Fruit fly (Drosophila melanogaster) whole organism, prepupa: Measurements from ENCODE around the gene Rai1.
A peak's percentile ranks its signal among the peaks of the same experiment; 100 is the strongest.

Source experiments
- CG10631 ChIP-seq: fragments of 200-800 bp; sonication (Bioruptor generic); optimal IDR thresholded peaks from 2 replicates; lab custom pipeline; 2016; ENCODE audit warnings: missing biosample characterization, missing genetic modification characterization
- CG11294 ChIP-seq: fragments of 200-800 bp; sonication (Bioruptor generic); IDR thresholded peaks from 2 replicates; pipeline ENCODE4 v1.3.6; 2022; ENCODE audit warnings: missing biosample characterization, missing genetic modification characterization
- CG11762 ChIP-seq: fragments of 200-800 bp; sonication (Bioruptor generic); optimal IDR thresholded peaks from 3 replicates; lab custom pipeline; 2016; ENCODE audit warnings: missing biosample characterization, missing genetic modification characterization; ENCODE audit not compliant: insufficient read depth
- CG11902 ChIP-seq: fragments of 200-800 bp; sonication (Bioruptor generic); optimal IDR thresholded peaks from 3 replicates; lab custom pipeline; 2016; ENCODE audit warnings: missing biosample characterization, missing genetic modification characterization
- CG15336 ChIP-seq: fragments of 200-800 bp; sonication (Bioruptor generic); IDR thresholded peaks from 2 replicates; pipeline ENCODE4 v1.3.6; 2022; ENCODE audit warnings: missing biosample characterization, missing genetic modification characterization
- CG1621 ChIP-seq: fragments of 200-800 bp; sonication (Bioruptor generic); optimal IDR thresholded peaks from 3 replicates; lab custom pipeline; 2018; ENCODE audit warnings: missing biosample characterization, mild to moderate bottlenecking, missing genetic modification characterization
- CG3032 ChIP-seq: fragments of 200-800 bp; optimal IDR thresholded peaks from 2 replicates; lab custom pipeline; 2019; ENCODE audit warnings: missing biosample characterization, mild to moderate bottlenecking, missing genetic modification characterization, moderate library complexity
- CG31627 ChIP-seq: fragments of 200-800 bp; sonication (Bioruptor generic); optimal IDR thresholded peaks from 3 replicates; lab custom pipeline; 2016; ENCODE audit warnings: missing biosample characterization, missing genetic modification characterization
- CG32006 ChIP-seq: fragments of 200-800 bp; sonication (Bioruptor generic); optimal IDR thresholded peaks from 3 replicates; lab custom pipeline; 2017; ENCODE audit warnings: missing biosample characterization, mild to moderate bottlenecking, missing genetic modification characterization
- CG34406 ChIP-seq: fragments of 200-800 bp; sonication (Bioruptor generic); optimal IDR thresholded peaks from 3 replicates; lab custom pipeline; 2016; ENCODE audit warnings: missing biosample characterization, missing genetic modification characterization
- CG3919 ChIP-seq: fragments of 200-800 bp; sonication (Bioruptor generic); optimal IDR thresholded peaks from 3 replicates; lab custom pipeline; 2016; ENCODE audit warnings: missing biosample characterization, missing genetic modification characterization
- CG4318 ChIP-seq: fragments of 200-800 bp; sonication (Bioruptor generic); optimal IDR thresholded peaks from 3 replicates; lab custom pipeline; 2017; ENCODE audit warnings: missing biosample characterization, mild to moderate bottlenecking, missing genetic modification characterization
- CG6276 ChIP-seq: fragments of 200-800 bp; sonication (Bioruptor generic); optimal IDR thresholded peaks from 2 replicates; lab custom pipeline; 2017; ENCODE audit warnings: missing biosample characterization, mild to moderate bottlenecking, missing genetic modification characterization
- CG6808 ChIP-seq: fragments of 200-800 bp; sonication (Bioruptor generic); optimal IDR thresholded peaks from 3 replicates; lab custom pipeline; 2017; ENCODE audit warnings: missing biosample characterization, missing genetic modification characterization, mild to moderate bottlenecking, moderate library complexity, missing genetic modification reagents
- CG7368 ChIP-seq: fragments of 200-800 bp; sonication (Bioruptor generic); optimal IDR thresholded peaks from 3 replicates; lab custom pipeline; 2016; ENCODE audit warnings: missing biosample characterization, missing genetic modification characterization
- CG8119 ChIP-seq: fragments of 200-800 bp; sonication (Bioruptor generic); IDR thresholded peaks from 3 replicates; pipeline ENCODE4 v1.3.6; 2022; ENCODE audit warnings: missing biosample characterization, missing genetic modification characterization
- CG8319 ChIP-seq: fragments of 200-800 bp; sonication (Bioruptor generic); optimal IDR thresholded peaks from 3 replicates; lab custom pipeline; 2016; ENCODE audit warnings: missing biosample characterization, missing genetic modification characterization
- CG8632 ChIP-seq: fragments of 200-800 bp; sonication (Bioruptor generic); optimal IDR thresholded peaks from 3 replicates; lab custom pipeline; 2016; ENCODE audit warnings: missing biosample characterization, missing genetic modification characterization
- CG9139 ChIP-seq: fragments of 200-800 bp; sonication (Bioruptor generic); optimal IDR thresholded peaks from 3 replicates; lab custom pipeline; 2017; ENCODE audit warnings: missing biosample characterization, mild to moderate bottlenecking, missing genetic modification characterization
- Eip75B ChIP-seq: fragments of 200-800 bp; sonication (Bioruptor generic); optimal IDR thresholded peaks from 3 replicates; lab custom pipeline; 2016; ENCODE audit warnings: missing biosample characterization, missing genetic modification characterization
- Eip78C ChIP-seq: fragments of 200-800 bp; sonication (Bioruptor generic); peaks from one replicate; lab custom pipeline; 2016; ENCODE audit warnings: missing biosample characterization, missing genetic modification characterization
- Ets21C ChIP-seq: fragments of 200-800 bp; sonication (Bioruptor generic); optimal IDR thresholded peaks from 3 replicates; lab custom pipeline; 2016; ENCODE audit warnings: missing biosample characterization, missing genetic modification characterization
- Ets96B ChIP-seq: fragments of 200-800 bp; optimal IDR thresholded peaks from 2 replicates; lab custom pipeline; 2019; ENCODE audit warnings: missing biosample characterization, mild to moderate bottlenecking, missing genetic modification characterization, moderate library complexity
- Gug ChIP-seq: fragments of 200-800 bp; sonication (Bioruptor generic); IDR thresholded peaks from 2 replicates; pipeline ENCODE4 v1.3.6; 2022; ENCODE audit warnings: missing biosample characterization, missing genetic modification characterization
- Hr38 ChIP-seq: sonication (Bioruptor generic); optimal IDR thresholded peaks from 2 replicates; lab custom pipeline; 2016; ENCODE audit warnings: missing biosample characterization, missing genetic modification characterization
- Hr39 ChIP-seq: fragments of 200-800 bp; sonication (Bioruptor generic); optimal IDR thresholded peaks from 2 replicates; lab custom pipeline; 2016; ENCODE audit warnings: missing biosample characterization, missing genetic modification characterization
- Hr4 ChIP-seq: fragments of 200-800 bp; sonication (Bioruptor generic); optimal IDR thresholded peaks from 3 replicates; lab custom pipeline; 2016; ENCODE audit warnings: missing biosample characterization, missing genetic modification characterization
- Met ChIP-seq: fragments of 200-800 bp; sonication (Bioruptor generic); optimal IDR thresholded peaks from 3 replicates; lab custom pipeline; 2016; ENCODE audit warnings: missing biosample characterization, missing genetic modification characterization
- OdsH ChIP-seq: fragments of 200-800 bp; sonication (Bioruptor generic); optimal IDR thresholded peaks from 3 replicates; lab custom pipeline; 2016; ENCODE audit warnings: missing biosample characterization, missing genetic modification characterization
- Smox ChIP-seq: fragments of 200-800 bp; sonication (Bioruptor generic); optimal IDR thresholded peaks from 3 replicates; lab custom pipeline; 2016; ENCODE audit warnings: missing biosample characterization, missing genetic modification characterization
- Sox14 ChIP-seq: fragments of 200-800 bp; sonication (Bioruptor generic); optimal IDR thresholded peaks from 3 replicates; lab custom pipeline; 2016; ENCODE audit warnings: missing biosample characterization, missing genetic modification characterization
- Sox15 ChIP-seq: fragments of 200-800 bp; sonication (Bioruptor generic); optimal IDR thresholded peaks from 3 replicates; lab custom pipeline; 2016; ENCODE audit warnings: missing biosample characterization, missing genetic modification characterization
- achi ChIP-seq: fragments of 200-800 bp; sonication (Bioruptor generic); optimal IDR thresholded peaks from 3 replicates; lab custom pipeline; 2016; ENCODE audit warnings: missing biosample characterization, missing genetic modification characterization
- acj6 ChIP-seq: fragments of 200-800 bp; sonication (Bioruptor generic); optimal IDR thresholded peaks from 3 replicates; lab custom pipeline; 2016; ENCODE audit warnings: missing biosample characterization, missing genetic modification characterization
- cyc ChIP-seq: fragments of 200-800 bp; sonication (Bioruptor generic); optimal IDR thresholded peaks from 3 replicates; lab custom pipeline; 2016; ENCODE audit warnings: missing biosample characterization, missing genetic modification characterization
- dac ChIP-seq: fragments of 200-800 bp; sonication (Bioruptor generic); optimal IDR thresholded peaks from 2 replicates; lab custom pipeline; 2017; ENCODE audit warnings: missing biosample characterization, mild to moderate bottlenecking, missing genetic modification characterization
- dsx ChIP-seq: fragments of 200-800 bp; optimal IDR thresholded peaks from 3 replicates; lab custom pipeline; 2019; ENCODE audit warnings: missing biosample characterization, mild to moderate bottlenecking, missing genetic modification characterization, moderate library complexity; ENCODE audit not compliant: poor library complexity, severe bottlenecking
- eg ChIP-seq: fragments of 200-800 bp; sonication (Bioruptor generic); IDR thresholded peaks from 3 replicates; pipeline ENCODE4 v1.3.6; 2022; ENCODE audit warnings: missing biosample characterization, missing genetic modification characterization
- esn ChIP-seq: fragments of 200-800 bp; sonication (Bioruptor generic); optimal IDR thresholded peaks from 2 replicates; lab custom pipeline; 2016; ENCODE audit warnings: missing biosample characterization, mild to moderate bottlenecking, missing genetic modification characterization, moderate library complexity
- fd85E ChIP-seq: fragments of 200-800 bp; sonication (Bioruptor generic); optimal IDR thresholded peaks from 3 replicates; lab custom pipeline; 2016; ENCODE audit warnings: missing biosample characterization, missing genetic modification characterization
- fkh ChIP-seq: fragments of 200-800 bp; sonication (Bioruptor generic); optimal IDR thresholded peaks from 3 replicates; lab custom pipeline; 2017; ENCODE audit warnings: missing biosample characterization, mild to moderate bottlenecking, missing genetic modification characterization, moderate library complexity
- lz ChIP-seq: fragments of 200-800 bp; sonication (Bioruptor generic); optimal IDR thresholded peaks from 3 replicates; lab custom pipeline; 2016; ENCODE audit warnings: missing biosample characterization, missing genetic modification characterization
- pdm3 ChIP-seq: fragments of 200-800 bp; sonication (Bioruptor generic); optimal IDR thresholded peaks from 3 replicates; lab custom pipeline; 2016; ENCODE audit warnings: missing biosample characterization, missing genetic modification characterization
- salr ChIP-seq, 2 experiments: fragments of 200-800 bp; sonication (Bioruptor generic); optimal IDR thresholded peaks; 3 replicates each; lab custom pipeline; 2016 to 2018; ENCODE audit warnings: missing biosample characterization in 2 of 2, missing genetic modification characterization in 2 of 2, mild to moderate bottlenecking in 1 of 2
- spab ChIP-seq: fragments of 200-800 bp; sonication (Bioruptor generic); optimal IDR thresholded peaks from 2 replicates; lab custom pipeline; 2017; ENCODE audit warnings: missing biosample characterization, mild to moderate bottlenecking, missing genetic modification characterization, missing genetic modification reagents
- ss ChIP-seq, 2 experiments: fragments of 200-800 bp; sonication (Bioruptor generic); optimal IDR thresholded peaks; 2 replicates in 1 of 2; 3 replicates in 1 of 2; lab custom pipeline; 2017 to 2018; ENCODE audit warnings: mild to moderate bottlenecking in 2 of 2, missing biosample characterization in 2 of 2, missing genetic modification characterization in 2 of 2, moderate library complexity in 1 of 2
- topi ChIP-seq: fragments of 200-800 bp; sonication (Bioruptor generic); optimal IDR thresholded peaks from 3 replicates; lab custom pipeline; 2016; ENCODE audit warnings: missing biosample characterization, missing genetic modification characterization
- vri ChIP-seq: fragments of 200-800 bp; sonication (Bioruptor generic); optimal IDR thresholded peaks from 3 replicates; lab custom pipeline; 2016; ENCODE audit warnings: missing biosample characterization, mild to moderate bottlenecking, missing genetic modification characterization

Gene Rai1

dm6 chrX:16765809-16766208 is 37.3 kb downstream of the Rai1 start (continued):
- TF ChIP-seq spab (GFP tag; lab: Kevin White, UChicago) (no peak), Smox (GFP tag; lab: Kevin White, UChicago) (peak; percentile 7), CG11902 (no peak), esn (GFP tag; lab: Kevin White, UChicago) (no peak), OdsH (GFP tag; lab: Kevin White, UChicago) (peak; percentile 54), CG11762 (GFP tag; lab: Kevin White, UChicago) (no peak), salr (GFP tag; optimal IDR thresholded peaks at IDR 0.05; lab: Kevin White, UChicago) (no peak), dsx (GFP tag; lab: Kevin White, UChicago) (peak; percentile 4), Ets21C (GFP tag; lab: Kevin White, UChicago) (no peak), CG31627 (GFP tag; lab: Kevin White, UChicago) (no peak), cyc (GFP tag; lab: Kevin White, UChicago) (no peak), CG3032 (tag; lab: Kevin White, UChicago) (peak; percentile 37), CG9139 (GFP tag; lab: Kevin White, UChicago) (no peak), Hr39 (GFP tag; lab: Kevin White, UChicago) (no peak), CG6276 (GFP tag; lab: Kevin White, UChicago) (no peak), ss (GFP tag; optimal IDR thresholded peaks at IDR 0.05; lab: Kevin White, UChicago) (peak in 1 of 2 experiments; percentile 24), CG15336 (GFP tag; lab: Robert Waterston, UW) (peak; percentile 65; the same call in 1 of the 2 replicates), Eip78C (peak; percentile 84), CG11294 (GFP tag; lab: Robert Waterston, UW) (no peak), CG34406 (GFP tag; lab: Kevin White, UChicago) (no peak), Gug (GFP tag; lab: Robert Waterston, UW) (no peak), dac (GFP tag; lab: Kevin White, UChicago) (no peak)
- TF ChIP-seq, all 60 proteins: peak for 26

- TF ChIP-seq ss (GFP tag; optimal IDR thresholded peaks at IDR 0.05; lab: Kevin White, UChicago) (peak; percentile 59 to 70), CG3032 (tag; lab: Kevin White, UChicago) (peak; percentile 23), spab (GFP tag; lab: Kevin White, UChicago) (peak; percentile 16), achi (GFP tag; lab: Kevin White, UChicago) (peak; percentile 42), esn (GFP tag; lab: Kevin White, UChicago) (peak; percentile 53), CG11762 (GFP tag; lab: Kevin White, UChicago) (no peak), CG3919 (GFP tag; lab: Kevin White, UChicago) (peak; percentile 28), CG8319 (GFP tag; lab: Kevin White, UChicago) (no peak), CG34406 (GFP tag; lab: Kevin White, UChicago) (no peak), CG31627 (GFP tag; lab: Kevin White, UChicago) (no peak), dsx (GFP tag; lab: Kevin White, UChicago) (peak; percentile 62), CG11294 (GFP tag; lab: Robert Waterston, UW) (no peak), lz (GFP tag; lab: Kevin White, UChicago) (peak; percentile 33), Sox15 (GFP tag; lab: Kevin White, UChicago) (no peak), eg (no peak), Eip75B (GFP tag; lab: Kevin White, UChicago) (peak; percentile 19), OdsH (GFP tag; lab: Kevin White, UChicago) (peak; percentile 14), CG8119 (GFP tag; lab: Robert Waterston, UW) (peak; percentile 38; the same call in 1 of the 3 replicates), Met (peak; percentile 42), Eip78C (peak; percentile 91), acj6 (GFP tag; lab: Kevin White, UChicago) (peak; percentile 18), CG7368 (GFP tag; lab: Kevin White, UChicago) (no peak), CG10631 (GFP tag; lab: Kevin White, UChicago) (peak; percentile 34), Hr4 (peak; percentile 11), Sox14 (peak; percentile 25), CG8632 (peak; percentile 1), CG1621 (peak; percentile 8), vri (GFP tag; lab: Kevin White, UChicago) (peak; percentile 3), CG6808 (GFP tag; lab: Kevin White, UChicago) (peak; percentile 39), CG9139 (GFP tag; lab: Kevin White, UChicago) (no peak), fkh (no peak), Ets21C (GFP tag; lab: Kevin White, UChicago) (no peak), topi (peak; percentile 47), Hr38 (GFP tag; lab: Kevin White, UChicago) (no peak), Ets96B (tag; lab: Kevin White, UChicago) (peak; percentile 28), CG32006 (peak; percentile 48), pdm3 (GFP tag; lab: Kevin White, UChicago) (peak; percentile 9), CG4318 (GFP tag; lab: Kevin White, UChicago) (no peak), fd85E (no peak)
Measured at dm6 chrX:16764955-16765354, 38.2 kb downstream of the Rai1 start.
